Worm (Caenorhabditis elegans): Measurements from ENCODE around the gene B0563.5.

DNA sequence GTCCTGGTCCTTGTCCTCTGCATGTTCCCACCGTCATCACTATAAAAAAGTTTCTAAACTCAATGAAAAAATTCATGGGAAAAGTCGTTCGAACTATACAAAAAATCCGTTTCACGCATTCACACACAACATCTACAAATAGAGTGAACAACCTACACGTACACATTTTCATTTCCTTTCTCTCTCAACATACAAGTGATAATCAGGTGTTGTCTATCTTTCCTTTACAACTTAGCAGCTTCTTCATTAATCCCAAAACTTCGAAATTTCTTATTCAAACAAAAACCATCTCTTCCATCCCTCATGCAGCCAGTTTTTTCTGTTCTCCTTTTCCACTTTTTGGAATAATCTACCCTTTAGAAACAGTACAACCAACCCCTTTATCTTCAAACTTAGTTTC is 38.1 kb upstream of the B0563.5 start:
- TF ChIP-seq ama-1 (optimal IDR thresholded peaks at IDR 0.05) = no peak
- no peak for TF ChIP-seq hmg-4 (GFP tag; optimal IDR thresholded peaks at IDR 0.05)
- no peak for TF ChIP-seq tra-4 (tag; optimal IDR thresholded peaks at IDR 0.05)
- TF ChIP-seq ceh-13 (GFP tag; optimal IDR thresholded peaks at IDR 0.05) = no peak
- TF ChIP-seq ceh-36 (tag; optimal IDR thresholded peaks at IDR 0.05) = no peak
- TF ChIP-seq ets-7 (tag; optimal IDR thresholded peaks at IDR 0.05) = no peak
- TF ChIP-seq aly-1 (tag; optimal IDR thresholded peaks at IDR 0.05) = no peak
